Fruit fly (Drosophila melanogaster) whole organism, embryonic: ENCODE results near the gene how.

Experiments used
- B-H2 ChIP-seq: fragments of 200-800 bp; sonication (Bioruptor generic); optimal IDR thresholded peaks from 2 replicates; lab custom pipeline; 2018; ENCODE audit warnings: missing biosample characterization, mild to moderate bottlenecking, missing genetic modification characterization
- CG10462 ChIP-seq: fragments of 200-800 bp; sonication (Bioruptor generic); optimal IDR thresholded peaks from 2 replicates; lab custom pipeline; 2016; ENCODE audit warnings: missing biosample characterization, missing genetic modification characterization
- CG14441 ChIP-seq: fragments of 200-800 bp; sonication (Bioruptor generic); IDR thresholded peaks from 2 replicates; pipeline ENCODE4 v1.3.6; 2022; ENCODE audit warnings: missing biosample characterization, missing genetic modification characterization
- CG17802 ChIP-seq: fragments of 200-800 bp; sonication (Bioruptor generic); optimal IDR thresholded peaks from 2 replicates; lab custom pipeline; 2018; ENCODE audit warnings: missing biosample characterization, mild to moderate bottlenecking, missing genetic modification characterization, moderate library complexity
- CG17912 ChIP-seq: fragments of 200-800 bp; sonication (Bioruptor generic); optimal IDR thresholded peaks from 2 replicates; lab custom pipeline; 2018; ENCODE audit warnings: missing biosample characterization, mild to moderate bottlenecking, missing genetic modification characterization
- CG18011 ChIP-seq: fragments of 200-800 bp; sonication (Bioruptor generic); optimal IDR thresholded peaks from 2 replicates; lab custom pipeline; 2017; ENCODE audit warnings: missing biosample characterization, missing genetic modification characterization, mild to moderate bottlenecking, moderate library complexity, missing genotype
- CG2129 ChIP-seq: fragments of 200-800 bp; sonication (Bioruptor generic); IDR thresholded peaks from 2 replicates; pipeline ENCODE4 v1.3.6; 2022; ENCODE audit warnings: missing biosample characterization, missing genetic modification characterization; ENCODE audit not compliant: partially characterized antibody
- CG2678 ChIP-seq: fragments of 200-800 bp; sonication (Bioruptor generic); optimal IDR thresholded peaks from 3 replicates; lab custom pipeline; 2019; ENCODE audit warnings: missing biosample characterization, mild to moderate bottlenecking, missing genetic modification characterization, moderate library complexity
- CG31388 ChIP-seq: fragments of 200-800 bp; sonication (Bioruptor generic); optimal IDR thresholded peaks from 2 replicates; lab custom pipeline; 2016; ENCODE audit warnings: missing biosample characterization, missing genetic modification characterization
- CG31441 ChIP-seq: fragments of 200-800 bp; sonication (Bioruptor generic); IDR thresholded peaks from 2 replicates; pipeline ENCODE4 v1.3.6; 2022; ENCODE audit warnings: missing biosample characterization, missing genetic modification characterization
- CG34422 ChIP-seq: fragments of 200-800 bp; sonication (Bioruptor generic); IDR thresholded peaks from 3 replicates; pipeline ENCODE4 v1.3.6; 2022; ENCODE audit warnings: missing biosample characterization, missing genetic modification characterization
- CG42726 ChIP-seq: fragments of 200-800 bp; sonication (Bioruptor generic); IDR thresholded peaks from 2 replicates; pipeline ENCODE4 v1.3.6; 2022; ENCODE audit warnings: missing biosample characterization, missing genetic modification characterization; ENCODE audit not compliant: partially characterized antibody
- CG4282 ChIP-seq: fragments of 200-800 bp; sonication (Bioruptor generic); optimal IDR thresholded peaks from 2 replicates; lab custom pipeline; 2016; ENCODE audit warnings: missing biosample characterization, missing genetic modification characterization
- CG8478 ChIP-seq: fragments of >200 bp; optimal IDR thresholded peaks from 2 replicates; lab custom pipeline; 2018
- CG9215 ChIP-seq: fragments of 200-800 bp; sonication (Bioruptor generic); IDR thresholded peaks from 2 replicates; pipeline ENCODE4 v1.3.6; 2022; ENCODE audit warnings: missing biosample characterization, missing genetic modification characterization
- CG9932 ChIP-seq: fragments of 200-800 bp; sonication (Bioruptor generic); IDR thresholded peaks from 2 replicates; pipeline ENCODE4 v1.3.6; 2022; ENCODE audit warnings: missing biosample characterization, missing genetic modification characterization
- CkIIα-i1 ChIP-seq: fragments of 200-800 bp; sonication (Bioruptor generic); IDR thresholded peaks from 2 replicates; pipeline ENCODE4 v1.3.6; 2022; ENCODE audit warnings: missing biosample characterization, missing genetic modification characterization
- Dll ChIP-seq: fragments of 200-800 bp; sonication (Bioruptor generic); IDR thresholded peaks from 4 replicates; pipeline ENCODE4 v1.3.6; 2022; ENCODE audit warnings: missing biosample characterization, missing genetic modification characterization; ENCODE audit not compliant: partially characterized antibody
- Elba2 ChIP-seq: fragments of 200-800 bp; sonication (Bioruptor generic); optimal IDR thresholded peaks from 3 replicates; lab custom pipeline; 2016; ENCODE audit warnings: missing biosample characterization, missing genetic modification characterization
- Fer1 ChIP-seq: fragments of 200-800 bp; sonication (Bioruptor generic); optimal IDR thresholded peaks from 2 replicates; lab custom pipeline; 2017; ENCODE audit warnings: missing biosample characterization, mild to moderate bottlenecking, missing genetic modification characterization
- GATAe ChIP-seq: fragments of 200-800 bp; sonication (Bioruptor generic); conservative IDR thresholded peaks from 2 replicates; pipeline ENCODE4 v1.3.6; 2022; ENCODE audit warnings: missing biosample characterization, missing genetic modification characterization
- H2.0 ChIP-seq: fragments of 200-800 bp; sonication (Bioruptor generic); IDR thresholded peaks from 2 replicates; pipeline ENCODE4 v1.3.6; 2022; ENCODE audit warnings: missing biosample characterization, missing genetic modification characterization
- Hmx ChIP-seq: fragments of 200-800 bp; sonication (Bioruptor generic); optimal IDR thresholded peaks from 2 replicates; lab custom pipeline; 2016; ENCODE audit warnings: missing biosample characterization, missing genetic modification characterization
- Hr51 ChIP-seq, 2 experiments: fragments of 200-800 bp; sonication (Bioruptor generic); optimal IDR thresholded peaks; 2 replicates in 1 of 2; 3 replicates in 1 of 2; lab custom pipeline; 2016 to 2018; ENCODE audit warnings: missing biosample characterization in 2 of 2, missing genetic modification characterization in 2 of 2, mild to moderate bottlenecking in 1 of 2, moderate library complexity in 1 of 2
- MESR4 ChIP-seq: fragments of 200-800 bp; sonication (Bioruptor generic); optimal IDR thresholded peaks from 2 replicates; lab custom pipeline; 2018; ENCODE audit warnings: missing biosample characterization, mild to moderate bottlenecking, missing genetic modification characterization, moderate library complexity
- Mrtf ChIP-seq: fragments of 200-800 bp; sonication (Bioruptor generic); IDR thresholded peaks from 3 replicates; pipeline ENCODE4 v1.3.6; 2022; ENCODE audit warnings: missing biosample characterization, missing genetic modification characterization
- Spps ChIP-seq: fragments of 200-800 bp; sonication (Bioruptor generic); optimal IDR thresholded peaks from 2 replicates; lab custom pipeline; 2018; ENCODE audit warnings: missing biosample characterization, mild to moderate bottlenecking, missing genetic modification characterization
- Taf1 ChIP-seq: fragments of 200-800 bp; sonication (Bioruptor generic); IDR thresholded peaks from 2 replicates; pipeline ENCODE4 v1.3.6; 2022; ENCODE audit warnings: missing biosample characterization, missing genetic modification characterization
- Vsx1 ChIP-seq: fragments of 200-800 bp; sonication (Bioruptor generic); optimal IDR thresholded peaks from 2 replicates; lab custom pipeline; 2017; ENCODE audit warnings: missing biosample characterization, mild to moderate bottlenecking, missing genetic modification characterization, missing genetic modification reagents
- amos ChIP-seq: fragments of 200-800 bp; sonication (Bioruptor generic); IDR thresholded peaks from 2 replicates; pipeline ENCODE4 v1.3.6; 2022; ENCODE audit warnings: missing biosample characterization, missing genetic modification characterization; ENCODE audit not compliant: partially characterized antibody
- aop ChIP-seq: fragments of 200-800 bp; sonication (Bioruptor generic); IDR thresholded peaks from 2 replicates; pipeline ENCODE4 v1.3.6; 2022; ENCODE audit warnings: missing biosample characterization, missing genetic modification characterization
- ap ChIP-seq: fragments of 200-800 bp; sonication (Bioruptor generic); IDR thresholded peaks from 2 replicates; pipeline ENCODE4 v1.3.6; 2022; ENCODE audit warnings: missing biosample characterization, missing genetic modification characterization
- bab2 ChIP-seq: fragments of 200-800 bp; sonication (Bioruptor generic); optimal IDR thresholded peaks from 2 replicates; lab custom pipeline; 2016; ENCODE audit warnings: missing biosample characterization, missing genetic modification characterization
- bcd ChIP-seq: fragments of 200-800 bp; sonication (Bioruptor generic); optimal IDR thresholded peaks from 2 replicates; lab custom pipeline; 2017; ENCODE audit warnings: missing biosample characterization, mild to moderate bottlenecking, missing genetic modification characterization
- bigmax ChIP-seq: fragments of 200-800 bp; sonication (Bioruptor generic); optimal IDR thresholded peaks from 2 replicates; lab custom pipeline; 2018; ENCODE audit warnings: missing biosample characterization, mild to moderate bottlenecking, missing genetic modification characterization
- chinmo ChIP-seq: fragments of 200-800 bp; sonication (Bioruptor generic); IDR thresholded peaks from 4 replicates; pipeline ENCODE4 v1.3.6; 2022; ENCODE audit warnings: missing biosample characterization, missing genetic modification characterization; ENCODE audit not compliant: partially characterized antibody
- ci ChIP-seq: fragments of 200-800 bp; sonication (Bioruptor generic); IDR thresholded peaks from 3 replicates; pipeline ENCODE4 v1.3.6; 2022; ENCODE audit warnings: missing biosample characterization, missing genetic modification characterization
- dimm ChIP-seq: fragments of 200-800 bp; sonication (Bioruptor generic); IDR thresholded peaks from 2 replicates; pipeline ENCODE4 v1.3.6; 2022; ENCODE audit warnings: missing biosample characterization, missing genetic modification characterization
- dmrt99B ChIP-seq: fragments of 200-800 bp; sonication (Bioruptor generic); optimal IDR thresholded peaks from 2 replicates; lab custom pipeline; 2018; ENCODE audit warnings: missing biosample characterization, mild to moderate bottlenecking, missing genetic modification characterization, moderate library complexity
- esg ChIP-seq: fragments of 200-800 bp; sonication (Bioruptor generic); conservative IDR thresholded peaks from 2 replicates; pipeline ENCODE4 v1.3.6; 2022; ENCODE audit warnings: missing biosample characterization, missing genetic modification characterization
- ewg ChIP-seq: fragments of 200-800 bp; sonication (Bioruptor generic); optimal IDR thresholded peaks from 3 replicates; lab custom pipeline; 2017; ENCODE audit warnings: mild to moderate bottlenecking, missing biosample characterization, missing genetic modification reagents, missing genetic modification characterization
- fru ChIP-seq: fragments of >200 bp; optimal IDR thresholded peaks from 2 replicates; lab custom pipeline; 2017
- gcm2 ChIP-seq: fragments of 200-800 bp; sonication (Bioruptor generic); optimal IDR thresholded peaks from 2 replicates; lab custom pipeline; 2016; ENCODE audit warnings: missing biosample characterization, missing genetic modification characterization
- gsb ChIP-seq: fragments of 200-800 bp; sonication (Bioruptor generic); IDR thresholded peaks from 2 replicates; pipeline ENCODE4 v1.3.6; 2022; ENCODE audit warnings: missing biosample characterization, missing genetic modification characterization
- lbe ChIP-seq: fragments of 200-800 bp; sonication (Bioruptor generic); optimal IDR thresholded peaks from 2 replicates; lab custom pipeline; 2016; ENCODE audit warnings: missing biosample characterization, mild to moderate bottlenecking, missing genetic modification characterization
- maf-S ChIP-seq: fragments of 200-800 bp; sonication (Bioruptor generic); optimal IDR thresholded peaks from 2 replicates; lab custom pipeline; 2016; ENCODE audit warnings: missing biosample characterization, missing genetic modification characterization
- mirr ChIP-seq: fragments of 200-800 bp; sonication (Bioruptor generic); optimal IDR thresholded peaks from 3 replicates; lab custom pipeline; 2018; ENCODE audit warnings: missing biosample characterization, mild to moderate bottlenecking, missing genetic modification characterization
- nmo ChIP-seq: fragments of 200-800 bp; sonication (Bioruptor generic); optimal IDR thresholded peaks from 2 replicates; lab custom pipeline; 2018; ENCODE audit warnings: missing biosample characterization, mild to moderate bottlenecking, missing genetic modification characterization, moderate library complexity
- otp ChIP-seq: fragments of 200-800 bp; sonication (Bioruptor generic); IDR thresholded peaks from 3 replicates; pipeline ENCODE4, ENCODE4 v1.3.6; 2022; ENCODE audit warnings: missing biosample characterization, missing genetic modification characterization
- pb ChIP-seq: fragments of 200-800 bp; sonication (Bioruptor generic); optimal IDR thresholded peaks from 3 replicates; lab custom pipeline; 2016; ENCODE audit warnings: missing biosample characterization, missing genetic modification characterization
- repo ChIP-seq: fragments of 200-800 bp; sonication (Bioruptor generic); optimal IDR thresholded peaks from 2 replicates; lab custom pipeline; 2016; ENCODE audit warnings: missing biosample characterization, missing genetic modification characterization
- sd ChIP-seq: fragments of 200-800 bp; sonication (Bioruptor generic); optimal IDR thresholded peaks from 3 replicates; lab custom pipeline; 2018; ENCODE audit warnings: missing biosample characterization, mild to moderate bottlenecking, missing genetic modification characterization, moderate library complexity

Gene how

dm6 chr3R:21992909-21993308, 49.1 kb upstream of the how start (continued):
- TF ChIP-seq CG8478 (lab: Kevin White, UChicago) = no peak
- TF ChIP-seq Vsx1 (GFP tag; lab: Kevin White, UChicago) = no peak
- TF ChIP-seq bigmax = no peak
- TF ChIP-seq esg (GFP tag; lab: Robert Waterston, UW) = peak; percentile 53; the same call in 1 of the 2 replicates
- no peak for TF ChIP-seq Dll
- TF ChIP-seq Fer1 (GFP tag; lab: Kevin White, UChicago) = no peak
- TF ChIP-seq mirr = no peak
- no peak for TF ChIP-seq CG2129 (GFP tag; lab: Robert Waterston, UW)
- no peak for TF ChIP-seq pb (GFP tag; lab: Kevin White, UChicago)
- no peak for TF ChIP-seq MESR4
- TF ChIP-seq repo (GFP tag; lab: Kevin White, UChicago) = no peak
- TF ChIP-seq Spps = no peak
- TF ChIP-seq dmrt99B = peak; percentile 46
- no peak for TF ChIP-seq fru
- no peak for TF ChIP-seq CG10462 (GFP tag; lab: Kevin White, UChicago)
- TF ChIP-seq CG17802 (tag; lab: Kevin White, UChicago) = peak; percentile 12
- TF ChIP-seq CG42726 (GFP tag; lab: Robert Waterston, UW) = no peak
- TF ChIP-seq aop = no peak
- no peak for TF ChIP-seq maf-S
- TF ChIP-seq chinmo = no peak
- TF ChIP-seq CG9932 (GFP tag; lab: Robert Waterston, UW) = peak; percentile 63
- no peak for TF ChIP-seq CG17912
- TF ChIP-seq Elba2 (GFP tag; lab: Kevin White, UChicago) = no peak
- TF ChIP-seq otp (GFP tag; lab: Robert Waterston, UW) = no peak
- no peak for TF ChIP-seq Hr51 (GFP tag; optimal IDR thresholded peaks at IDR 0.05; lab: Kevin White, UChicago)
- TF ChIP-seq gcm2 (GFP tag; lab: Kevin White, UChicago) = no peak
- peak; percentile 17; the same call in 1 of the 2 replicates for TF ChIP-seq ap (GFP tag; lab: Robert Waterston, UW)
- TF ChIP-seq Mrtf = no peak
- TF ChIP-seq bcd = peak; percentile 18
- no peak for TF ChIP-seq Hmx
- peak; percentile 34; the same call in 1 of the 2 replicates for TF ChIP-seq CG9215 (GFP tag; lab: Robert Waterston, UW)
- TF ChIP-seq H2.0 (GFP tag; lab: Robert Waterston, UW) = peak; percentile 57; the same call in 1 of the 2 replicates
- no peak for TF ChIP-seq sd (tag; lab: Kevin White, UChicago)
- no peak for TF ChIP-seq CG31388
- TF ChIP-seq bab2 (GFP tag; lab: Kevin White, UChicago) = no peak
- no peak for TF ChIP-seq CG2678
- TF ChIP-seq CG18011 (GFP tag; lab: Kevin White, UChicago) = no peak
- no peak for TF ChIP-seq gsb (GFP tag; lab: Robert Waterston, UW)
- TF ChIP-seq ewg (GFP tag; lab: Kevin White, UChicago) = peak; percentile 16
- peak; percentile 57 for TF ChIP-seq nmo (GFP tag; lab: Kevin White, UChicago)
- no peak for TF ChIP-seq lbe (GFP tag; lab: Kevin White, UChicago)
- TF ChIP-seq ci (GFP tag; lab: Robert Waterston, UW) = peak; percentile 81; the same call in 2 of the 3 replicates
- TF ChIP-seq CG4282 (GFP tag; lab: Kevin White, UChicago) = no peak
- no peak for TF ChIP-seq GATAe
- TF ChIP-seq CkIIα-i1 (GFP tag; lab: Robert Waterston, UW) = no peak
- no peak for TF ChIP-seq CG14441 (GFP tag; lab: Robert Waterston, UW)
- TF ChIP-seq amos (GFP tag; lab: Robert Waterston, UW) = no peak
- no peak for TF ChIP-seq CG31441 (GFP tag; lab: Robert Waterston, UW)
- TF ChIP-seq dimm (GFP tag; lab: Robert Waterston, UW) = no peak
- TF ChIP-seq CG34422 (GFP tag; lab: Robert Waterston, UW) = peak; percentile 29; the same call in 1 of the 3 replicates
- no peak for TF ChIP-seq Taf1
- TF ChIP-seq B-H2 (GFP tag; lab: Kevin White, UChicago) = no peak
